Worm (Caenorhabditis elegans): ENCODE measurements around the gene C40H1.8.

ce11 chrIII:9272107-9272506 lies 42.4 kb upstream of the C40H1.8 start:
- TF ChIP-seq ama-1 (optimal IDR thresholded peaks at IDR 0.05): no peak
- no peak for TF ChIP-seq egl-27 (tag; optimal IDR thresholded peaks at IDR 0.05)
- no peak for TF ChIP-seq snpc-4 (tag; optimal IDR thresholded peaks at IDR 0.05)
- no peak for TF ChIP-seq ZK546.5 (tag; optimal IDR thresholded peaks at IDR 0.05)
- no peak for TF ChIP-seq nhr-11 (tag; optimal IDR thresholded peaks at IDR 0.05)
- peak; percentile 22 for TF ChIP-seq unc-55 (GFP tag; optimal IDR thresholded peaks at IDR 0.05)
- TF ChIP-seq ceh-82 (tag; optimal IDR thresholded peaks at IDR 0.05): no peak
- TF ChIP-seq sem-4 (tag; optimal IDR thresholded peaks at IDR 0.05): no peak
- no peak for TF ChIP-seq sma-9 (GFP tag; optimal IDR thresholded peaks at IDR 0.05)
- TF ChIP-seq sma-9 (tag; optimal IDR thresholded peaks at IDR 0.05): no peak
- no peak for TF ChIP-seq sma-3 (GFP tag; optimal IDR thresholded peaks at IDR 0.05)

All from whole organism, L2 larva.